Worm (Caenorhabditis elegans): ENCODE results near the gene Y37E11B.7.
A peak's percentile ranks its signal among the peaks of the same experiment; 100 is the strongest.

DNA sequence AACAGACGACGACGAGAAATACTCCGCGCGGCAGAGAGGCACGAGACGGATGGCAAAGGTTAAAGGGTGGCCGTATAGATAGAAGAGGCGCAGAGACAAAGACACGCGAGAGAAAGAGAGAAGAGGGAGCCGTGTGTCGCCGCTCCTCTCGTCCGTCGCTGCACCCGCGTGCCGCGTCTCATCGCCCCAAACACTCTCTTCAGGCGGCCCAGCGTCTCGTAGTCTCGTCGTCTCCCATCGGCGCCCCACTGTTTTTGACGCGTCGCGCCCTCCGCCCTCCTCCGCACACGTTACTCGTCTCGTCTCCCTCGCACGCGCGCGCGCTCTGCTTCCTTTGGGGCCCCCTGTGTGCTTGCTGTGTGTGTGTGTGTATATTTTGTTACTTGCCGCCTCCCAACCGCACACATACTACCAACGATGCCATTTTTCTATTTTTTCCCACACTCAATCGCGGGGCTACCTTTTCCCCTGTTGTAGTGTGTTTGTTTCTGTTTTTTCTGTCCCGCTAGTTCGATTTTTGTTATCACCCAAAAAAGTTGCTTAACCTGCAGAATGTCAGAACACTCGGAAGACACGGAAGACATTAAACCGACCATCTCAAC is 36.7 kb upstream of the Y37E11B.7 start, which contains the start of gene madf-9:
- no peak for TF ChIP-seq med-1 (GFP tag; optimal IDR thresholded peaks at IDR 0.05; ENCODE audit: insufficient read depth)
- peak; percentile 18; the same call in 1 of the 2 replicates for TF ChIP-seq flt-1 (GFP tag; IDR thresholded peaks at IDR 0.05)
- 0 out of 2 replicates have a peak, but pooled peaks have one; percentile 6 for TF ChIP-seq ref-1 (GFP tag; conservative IDR thresholded peaks at IDR 0.05)
